Worm (Caenorhabditis elegans) whole organism, dauer: ENCODE data around the gene sfxn-1.2.

ENCODE experiments used
- unc-62 ChIP-seq: sonication (generic microtip); optimal IDR thresholded peaks from 2 replicates; lab custom pipeline; 2017; ENCODE audit warnings: missing biosample characterization, missing genetic modification reagents, missing genetic modification characterization

sfxn-1.2 gene

DNA sequence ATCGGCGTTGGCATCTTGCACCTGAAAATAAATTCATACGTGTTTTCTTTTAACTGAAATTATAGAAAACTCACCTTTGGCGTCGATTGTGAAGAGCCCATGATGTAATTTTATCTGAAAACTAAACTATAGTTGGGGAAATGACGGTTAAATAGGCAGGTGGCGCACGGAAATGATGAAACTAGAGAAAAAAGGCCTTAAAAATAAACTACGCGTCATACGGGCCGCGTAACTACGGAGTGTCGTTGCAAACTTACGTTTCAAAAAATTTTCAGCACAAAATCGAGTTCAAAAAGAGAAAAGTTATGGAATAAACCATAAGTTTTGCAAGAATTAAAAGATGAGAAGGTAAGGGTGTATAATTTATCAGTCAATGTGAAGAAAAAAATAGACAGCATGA, 50.4 kb downstream of the sfxn-1.2 start, which contains the start of gene cchl-1:
TSS of gene cchl-1 (minus strand) at position 114 of the 400 bp plus-strand sequence.
- TF ChIP-seq unc-62 (GFP tag; lab: Kevin White, UChicago), result no peak

DNA sequence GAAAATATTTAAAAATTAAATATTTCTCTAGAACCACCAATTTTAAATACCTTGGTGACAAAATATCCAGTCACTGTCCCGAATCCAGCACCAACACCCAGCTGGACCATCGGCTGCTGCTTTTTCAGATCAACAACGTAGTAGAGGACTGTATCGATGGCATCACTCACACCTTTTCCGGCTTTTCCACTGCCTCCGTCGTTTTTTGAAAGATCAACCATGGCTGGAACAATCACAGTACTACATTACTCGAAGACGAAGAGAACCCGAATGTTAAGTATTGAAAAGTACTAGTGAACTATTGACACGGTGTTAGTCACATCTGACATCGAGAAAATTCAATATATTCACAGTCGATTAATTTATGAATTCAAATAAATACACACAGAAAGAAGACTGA, 51.3 kb downstream of the sfxn-1.2 start, which contains the start of gene fndc-1:
TSS of gene fndc-1 (minus strand) at position 227 of the 400 bp plus-strand sequence.
- TF ChIP-seq unc-62 (GFP tag; lab: Kevin White, UChicago), result no peak
